Worm (Caenorhabditis elegans): ENCODE data around the gene F09F9.3.

Gene F09F9.3

ce11 chrX:4159185-4159871 lies 38.5 kb upstream of the F09F9.3 start:
- no peak for TF ChIP-seq ZK546.5 (tag; optimal IDR thresholded peaks at IDR 0.05)
- no peak for TF ChIP-seq unc-55 (GFP tag; optimal IDR thresholded peaks at IDR 0.05)
- no peak for TF ChIP-seq peb-1 (tag; optimal IDR thresholded peaks at IDR 0.05)
- no peak for TF ChIP-seq unc-39 (tag; optimal IDR thresholded peaks at IDR 0.05)
- TF ChIP-seq dmd-4 (tag; optimal IDR thresholded peaks at IDR 0.05), result no peak
- no peak for TF ChIP-seq blmp-1 (tag; optimal IDR thresholded peaks at IDR 0.05; ENCODE audit: insufficient read depth)
- TF ChIP-seq ztf-1 (GFP tag; conservative IDR thresholded peaks at IDR 0.05), result no peak
- no peak for TF ChIP-seq elt-3 (tag; optimal IDR thresholded peaks at IDR 0.05)
- no peak for TF ChIP-seq egl-27 (tag; optimal IDR thresholded peaks at IDR 0.05)
- no peak for TF ChIP-seq nhr-23 (tag; optimal IDR thresholded peaks at IDR 0.05)
- TF ChIP-seq sma-9 (GFP tag; optimal IDR thresholded peaks at IDR 0.05), result no peak
- TF ChIP-seq sma-9 (tag; optimal IDR thresholded peaks at IDR 0.05), result no peak
- no peak for TF ChIP-seq nhr-25 (tag; optimal IDR thresholded peaks at IDR 0.05)
- TF ChIP-seq ceh-82 (tag; optimal IDR thresholded peaks at IDR 0.05), result no peak

DNA sequence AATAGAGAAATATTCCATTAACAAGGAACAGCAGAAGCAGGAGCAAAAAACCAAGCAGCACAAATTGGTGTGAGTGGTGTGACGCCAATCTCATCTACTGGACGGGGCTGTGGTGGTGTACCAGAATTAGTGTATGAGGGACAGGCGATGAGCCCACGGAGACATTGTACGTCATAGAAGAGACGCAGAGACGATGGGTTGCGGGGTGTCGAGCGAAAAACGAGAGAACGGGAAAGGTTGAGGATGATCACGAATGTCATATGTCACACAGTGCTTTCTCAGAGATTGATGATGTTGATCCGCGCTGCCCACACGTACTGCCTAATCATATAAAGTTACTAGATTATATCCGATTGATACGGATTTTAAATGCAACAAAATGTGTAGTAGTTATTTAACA lies 37.1 kb upstream of the F09F9.3 start:
- TF ChIP-seq lsy-2 (tag; optimal IDR thresholded peaks at IDR 0.05) (peak in 1 of 2 experiments; percentile 44), ztf-4 (tag; optimal IDR thresholded peaks at IDR 0.05) (no peak), alr-1 (tag; optimal IDR thresholded peaks at IDR 0.05) (no peak), sma-9 (GFP tag; optimal IDR thresholded peaks at IDR 0.05) (peak; percentile 70), sma-9 (tag; optimal IDR thresholded peaks at IDR 0.05) (no peak), F13H6.1 (tag; optimal IDR thresholded peaks at IDR 0.05) (peak; percentile 42), nhr-129 (tag; optimal IDR thresholded peaks at IDR 0.05) (peak; percentile 55), gmeb-1 (tag; optimal IDR thresholded peaks at IDR 0.05) (no peak), C34F6.9 (tag; optimal IDR thresholded peaks at IDR 0.05) (peak; percentile 25), elt-3 (tag; optimal IDR thresholded peaks at IDR 0.05) (no peak)

DNA sequence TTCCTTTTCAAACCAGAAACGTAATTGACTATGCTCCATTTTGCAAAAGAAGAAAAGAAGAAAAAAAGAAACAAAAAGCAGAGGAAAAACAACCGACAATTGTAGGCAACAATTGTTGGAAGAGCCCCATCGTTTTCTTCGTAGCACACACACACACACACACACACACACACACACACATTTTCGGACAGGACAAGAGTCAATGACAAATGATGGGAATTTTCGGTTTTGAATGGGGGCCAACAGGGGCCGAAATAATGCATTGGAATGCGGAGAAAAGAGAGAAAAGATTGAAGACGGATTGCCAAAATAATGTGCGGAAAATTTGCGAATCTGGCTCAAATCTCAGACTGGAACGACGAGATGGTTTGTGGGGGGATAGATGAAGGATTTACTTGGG lies 33.9 kb upstream of the F09F9.3 start:
- TF ChIP-seq C34F6.9 (tag; optimal IDR thresholded peaks at IDR 0.05), result peak; percentile 5
- TF ChIP-seq ztf-4 (tag; optimal IDR thresholded peaks at IDR 0.05), result no peak
- no peak for TF ChIP-seq elt-1 (tag; optimal IDR thresholded peaks at IDR 0.05)
- TF ChIP-seq mab-5 (tag; optimal IDR thresholded peaks at IDR 0.05), result peak; percentile 51
- peak in 1 of 2 experiments; percentile 12 for TF ChIP-seq mdl-1 (tag; optimal IDR thresholded peaks at IDR 0.05)
- TF ChIP-seq nhr-10 (tag; optimal IDR thresholded peaks at IDR 0.05), result no peak
- peak; percentile 21 for TF ChIP-seq nhr-129 (tag; optimal IDR thresholded peaks at IDR 0.05)
- TF ChIP-seq zag-1 (tag; optimal IDR thresholded peaks at IDR 0.05), result peak; percentile 50
- no peak for TF ChIP-seq sem-4 (tag; optimal IDR thresholded peaks at IDR 0.05)
- TF ChIP-seq nhr-23 (tag; optimal IDR thresholded peaks at IDR 0.05), result no peak
- TF ChIP-seq F13H6.1 (tag; optimal IDR thresholded peaks at IDR 0.05), result peak; percentile 12
- TF ChIP-seq sma-9 (GFP tag; optimal IDR thresholded peaks at IDR 0.05), result no peak
- no peak for TF ChIP-seq sma-9 (tag; optimal IDR thresholded peaks at IDR 0.05)

DNA sequence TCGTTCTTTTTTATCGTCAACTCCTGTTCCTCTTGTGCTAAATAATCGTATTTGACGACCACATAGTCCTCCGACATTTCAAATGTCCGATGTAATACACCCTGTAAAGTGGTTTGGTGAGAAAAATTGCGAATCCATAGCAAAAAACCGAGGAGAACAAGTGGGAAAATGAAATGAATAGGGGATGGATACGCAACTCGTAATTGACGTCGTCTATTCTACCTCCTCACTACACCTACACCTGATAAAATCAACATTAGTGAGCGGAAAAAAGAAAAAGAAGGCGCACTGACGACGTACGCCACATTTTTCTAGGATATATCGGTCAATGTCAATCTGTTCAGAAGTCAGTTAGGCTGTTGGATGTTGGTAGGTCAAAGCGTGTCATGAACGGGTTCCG lies 32.5 kb upstream of the F09F9.3 start, which contains the start of gene nck-1:
Gene nck-1, minus strand, starts transcription at position 101 of the 400 bp plus-strand sequence.
- TF ChIP-seq unc-55 (GFP tag; optimal IDR thresholded peaks at IDR 0.05) (no peak), sma-9 (GFP tag; optimal IDR thresholded peaks at IDR 0.05) (no peak), sma-9 (tag; optimal IDR thresholded peaks at IDR 0.05) (no peak), ztf-1 (GFP tag; conservative IDR thresholded peaks at IDR 0.05) (no peak), lsy-2 (tag; optimal IDR thresholded peaks at IDR 0.05) (no peak), aly-2 (tag; optimal IDR thresholded peaks at IDR 0.05) (no peak)

DNA sequence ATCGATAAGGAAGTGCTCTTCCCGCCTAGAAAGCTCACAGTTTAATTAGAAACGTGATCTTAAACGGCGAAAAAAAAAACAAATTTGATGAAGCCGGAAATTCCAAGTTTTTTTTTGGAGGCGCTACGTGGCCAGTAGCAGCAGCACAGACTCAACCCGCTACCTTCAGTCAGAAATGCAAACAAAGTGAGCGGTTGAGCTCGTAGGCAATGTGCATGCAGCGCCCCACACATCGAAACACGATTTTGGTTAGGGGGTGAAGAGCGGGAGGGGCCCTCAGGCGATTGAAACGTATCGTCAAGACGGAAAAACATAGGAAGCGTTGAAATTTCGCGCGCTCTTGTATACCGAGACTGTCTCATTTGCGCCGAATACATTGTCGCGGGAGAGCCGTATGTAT lies 30.4 kb upstream of the F09F9.3 start:
- TF ChIP-seq Y55F3AM.14 (GFP tag; optimal IDR thresholded peaks at IDR 0.05) (peak; percentile 13), nhr-237 (tag; optimal IDR thresholded peaks at IDR 0.05) (no peak), skn-1 (tag; optimal IDR thresholded peaks at IDR 0.05) (no peak)

DNA sequence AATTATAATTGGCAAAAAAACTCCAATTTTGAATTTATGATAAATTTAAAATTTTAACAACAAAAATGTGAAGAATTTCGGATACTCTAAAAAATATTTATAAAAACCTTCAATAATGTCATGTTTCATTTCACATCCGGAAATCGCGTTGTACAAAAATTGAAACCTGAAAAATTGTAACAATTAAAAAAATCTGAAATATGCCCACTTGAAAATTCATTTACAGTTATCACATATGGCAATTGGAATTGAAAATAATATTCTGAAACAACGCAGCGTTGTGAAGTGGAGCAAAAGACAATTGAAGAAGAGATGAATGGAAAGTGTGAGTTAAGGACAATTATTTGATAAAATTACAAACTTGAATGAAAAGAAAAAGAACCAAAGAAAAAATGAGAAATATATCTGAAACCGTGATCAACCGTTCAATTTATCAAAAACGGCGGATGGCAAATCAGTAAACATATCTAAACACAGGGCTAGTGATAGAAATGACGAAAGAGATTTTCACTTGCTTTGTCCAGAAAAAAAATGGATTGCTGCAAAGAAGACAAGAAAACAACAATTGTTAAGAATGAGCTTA lies 27.7 kb upstream of the F09F9.3 start:
- no peak for TF ChIP-seq gmeb-1 (tag; optimal IDR thresholded peaks at IDR 0.05)
- TF ChIP-seq blmp-1 (tag; optimal IDR thresholded peaks at IDR 0.05; ENCODE audit: insufficient read depth), result no peak
- TF ChIP-seq nhr-77 (tag; optimal IDR thresholded peaks at IDR 0.05), result no peak
- no peak for TF ChIP-seq ztf-11 (tag; optimal IDR thresholded peaks at IDR 0.05)
- TF ChIP-seq mdl-1 (tag; optimal IDR thresholded peaks at IDR 0.05), result no peak
- no peak for TF ChIP-seq Y55F3AM.14 (GFP tag; optimal IDR thresholded peaks at IDR 0.05)
- no peak for TF ChIP-seq C34F6.9 (tag; optimal IDR thresholded peaks at IDR 0.05)
- no peak for TF ChIP-seq unc-55 (GFP tag; optimal IDR thresholded peaks at IDR 0.05)
- TF ChIP-seq snpc-4 (tag; optimal IDR thresholded peaks at IDR 0.05), result no peak
- no peak for TF ChIP-seq mbf-1 (tag; optimal IDR thresholded peaks at IDR 0.05)
